Fruit fly (Drosophila melanogaster) whole organism, embryonic: ENCODE measurements around the gene PGAP2.

Experiments used
- C15 ChIP-seq: fragments of 200-800 bp; sonication (Bioruptor generic); IDR thresholded peaks from 3 replicates; pipeline ENCODE4 v1.3.6; 2022; ENCODE audit warnings: missing biosample characterization, missing genetic modification characterization
- CG11085 ChIP-seq: fragments of 200-800 bp; sonication (Bioruptor generic); IDR thresholded peaks from 2 replicates; pipeline ENCODE4 v1.3.6; 2022; ENCODE audit warnings: missing biosample characterization, missing genetic modification characterization
- CG11247 ChIP-seq: fragments of 200-800 bp; sonication (Bioruptor generic); IDR thresholded peaks from 2 replicates; pipeline ENCODE4 v1.3.6; 2022; ENCODE audit warnings: missing biosample characterization, missing genetic modification characterization
- CG11398 ChIP-seq: fragments of 200-800 bp; sonication (Bioruptor generic); optimal IDR thresholded peaks from 2 replicates; lab custom pipeline; 2016; ENCODE audit warnings: missing biosample characterization, missing genetic modification characterization
- CG12155 ChIP-seq: fragments of 200-800 bp; sonication (Bioruptor generic); optimal IDR thresholded peaks from 3 replicates; lab custom pipeline; 2016; ENCODE audit warnings: missing biosample characterization, missing genetic modification characterization
- CG1233 ChIP-seq: fragments of 200-800 bp; sonication (Bioruptor generic); optimal IDR thresholded peaks from 4 replicates; lab custom pipeline; 2018; ENCODE audit warnings: missing biosample characterization, mild to moderate bottlenecking, missing genetic modification characterization
- CG14014 ChIP-seq: fragments of 200-800 bp; sonication (Bioruptor generic); IDR thresholded peaks from 2 replicates; pipeline ENCODE4 v1.3.6; 2022; ENCODE audit warnings: missing biosample characterization, missing genetic modification characterization
- CG1529 ChIP-seq: fragments of 200-800 bp; sonication (Bioruptor generic); optimal IDR thresholded peaks from 3 replicates; lab custom pipeline; 2018; ENCODE audit warnings: missing biosample characterization, missing genetic modification characterization
- CG17802 ChIP-seq: fragments of 200-800 bp; sonication (Bioruptor generic); optimal IDR thresholded peaks from 2 replicates; lab custom pipeline; 2018; ENCODE audit warnings: missing biosample characterization, mild to moderate bottlenecking, missing genetic modification characterization, moderate library complexity
- CG17829 ChIP-seq: fragments of 200-800 bp; optimal IDR thresholded peaks from 2 replicates; lab custom pipeline; 2019; ENCODE audit warnings: missing biosample characterization, mild to moderate bottlenecking, missing genetic modification characterization, moderate library complexity
- CG2889 ChIP-seq: fragments of 200-800 bp; sonication (Bioruptor generic); IDR thresholded peaks from 3 replicates; pipeline ENCODE4 v1.3.6; 2022; ENCODE audit warnings: missing biosample characterization, missing genetic modification characterization
- CG30020 ChIP-seq: fragments of 200-800 bp; optimal IDR thresholded peaks from 2 replicates; lab custom pipeline; 2019; ENCODE audit warnings: missing biosample characterization, mild to moderate bottlenecking, missing genetic modification characterization, moderate library complexity
- CG31388 ChIP-seq: fragments of 200-800 bp; sonication (Bioruptor generic); optimal IDR thresholded peaks from 2 replicates; lab custom pipeline; 2016; ENCODE audit warnings: missing biosample characterization, missing genetic modification characterization
- CG32532 ChIP-seq: fragments of 200-800 bp; sonication (Bioruptor generic); IDR thresholded peaks from 2 replicates; pipeline ENCODE4 v1.3.6; 2022; ENCODE audit warnings: missing biosample characterization, missing genetic modification characterization
- CG32772 ChIP-seq: fragments of 200-800 bp; sonication (Bioruptor generic); IDR thresholded peaks from 2 replicates; pipeline ENCODE4 v1.3.6; 2022; ENCODE audit warnings: missing biosample characterization, missing genetic modification characterization
- CG34376 ChIP-seq: fragments of 200-800 bp; sonication (Bioruptor generic); optimal IDR thresholded peaks from 2 replicates; lab custom pipeline; 2018; ENCODE audit warnings: missing biosample characterization, mild to moderate bottlenecking, missing genetic modification characterization
- CG6689 ChIP-seq: fragments of 200-800 bp; sonication (Bioruptor generic); IDR thresholded peaks from 2 replicates; pipeline ENCODE4 v1.3.6; 2022; ENCODE audit warnings: missing biosample characterization, missing genetic modification characterization
- CG9932 ChIP-seq: fragments of 200-800 bp; sonication (Bioruptor generic); IDR thresholded peaks from 2 replicates; pipeline ENCODE4 v1.3.6; 2022; ENCODE audit warnings: missing biosample characterization, missing genetic modification characterization
- Dad ChIP-seq: fragments of 200-800 bp; sonication (Bioruptor generic); optimal IDR thresholded peaks from 3 replicates; lab custom pipeline; 2016; ENCODE audit warnings: missing biosample characterization, missing genetic modification characterization
- Dip2 ChIP-seq: fragments of 200-800 bp; sonication (Bioruptor generic); IDR thresholded peaks from 2 replicates; pipeline ENCODE4 v1.3.6; 2022; ENCODE audit warnings: missing biosample characterization, missing genetic modification characterization
- E2f1 ChIP-seq: fragments of 200-800 bp; sonication (Bioruptor generic); IDR thresholded peaks from 2 replicates; pipeline ENCODE4 v1.3.6; 2022; ENCODE audit warnings: missing biosample characterization, missing genetic modification characterization
- ERR ChIP-seq: fragments of 200-800 bp; sonication (Bioruptor generic); optimal IDR thresholded peaks from 2 replicates; lab custom pipeline; 2016; ENCODE audit warnings: missing biosample characterization, missing genetic modification characterization
- Ets65A ChIP-seq: fragments of 200-800 bp; sonication (Bioruptor generic); peaks from one replicate; lab custom pipeline; 2016; ENCODE audit warnings: missing biosample characterization, missing genetic modification characterization
- Ets97D ChIP-seq: fragments of 200-800 bp; sonication (Bioruptor generic); optimal IDR thresholded peaks from 3 replicates; lab custom pipeline; 2016; ENCODE audit warnings: missing biosample characterization, missing genetic modification characterization
- GATAe ChIP-seq: fragments of 200-800 bp; sonication (Bioruptor generic); conservative IDR thresholded peaks from 2 replicates; pipeline ENCODE4 v1.3.6; 2022; ENCODE audit warnings: missing biosample characterization, missing genetic modification characterization
- Hmx ChIP-seq: fragments of 200-800 bp; sonication (Bioruptor generic); optimal IDR thresholded peaks from 2 replicates; lab custom pipeline; 2016; ENCODE audit warnings: missing biosample characterization, missing genetic modification characterization
- Lim3 ChIP-seq: fragments of 200-800 bp; sonication (Bioruptor generic); IDR thresholded peaks from 2 replicates; pipeline ENCODE4 v1.3.6; 2022; ENCODE audit warnings: missing biosample characterization, missing genetic modification characterization
- NC2α ChIP-seq: fragments of 200-800 bp; sonication (Bioruptor generic); optimal IDR thresholded peaks from 2 replicates; lab custom pipeline; 2016; ENCODE audit warnings: missing biosample characterization, missing genetic modification characterization
- Nf-YB ChIP-seq: fragments of 200-800 bp; sonication (Bioruptor generic); optimal IDR thresholded peaks from 3 replicates; lab custom pipeline; 2019; ENCODE audit warnings: missing biosample characterization, mild to moderate bottlenecking, missing genetic modification characterization, moderate library complexity
- Optix ChIP-seq: fragments of 200-800 bp; sonication (Bioruptor generic); IDR thresholded peaks from 3 replicates; pipeline ENCODE4 v1.3.6; 2022; ENCODE audit warnings: missing biosample characterization, missing genetic modification characterization
- Rfx ChIP-seq: fragments of 200-800 bp; sonication (Bioruptor generic); IDR thresholded peaks from 2 replicates; pipeline ENCODE4 v1.3.6; 2022; ENCODE audit warnings: missing biosample characterization, missing genetic modification characterization
- Side ChIP-seq: fragments of 200-800 bp; sonication (Bioruptor generic); optimal IDR thresholded peaks from 2 replicates; lab custom pipeline; 2016; ENCODE audit warnings: missing biosample characterization, missing genetic modification characterization
- Usf ChIP-seq: fragments of 200-800 bp; sonication (Bioruptor generic); optimal IDR thresholded peaks from 2 replicates; lab custom pipeline; 2017; ENCODE audit warnings: missing genotype, missing biosample characterization, missing genetic modification characterization
- bcd ChIP-seq: fragments of 200-800 bp; sonication (Bioruptor generic); optimal IDR thresholded peaks from 2 replicates; lab custom pipeline; 2017; ENCODE audit warnings: missing biosample characterization, mild to moderate bottlenecking, missing genetic modification characterization
- bigmax ChIP-seq: fragments of 200-800 bp; sonication (Bioruptor generic); optimal IDR thresholded peaks from 2 replicates; lab custom pipeline; 2018; ENCODE audit warnings: missing biosample characterization, mild to moderate bottlenecking, missing genetic modification characterization
- crol ChIP-seq: fragments of 200-800 bp; sonication (Bioruptor generic); IDR thresholded peaks from 2 replicates; pipeline ENCODE4 v1.3.6; 2022; ENCODE audit warnings: missing biosample characterization, missing genetic modification characterization
- dan ChIP-seq: fragments of 200-800 bp; sonication (Bioruptor generic); IDR thresholded peaks from 2 replicates; pipeline ENCODE4 v1.3.6; 2022; ENCODE audit warnings: missing biosample characterization, missing genetic modification characterization
- eyg ChIP-seq: fragments of 200-800 bp; sonication (Bioruptor generic); optimal IDR thresholded peaks from 3 replicates; lab custom pipeline; 2016; ENCODE audit warnings: missing biosample characterization, missing genetic modification characterization
- ind ChIP-seq: fragments of 200-800 bp; sonication (Bioruptor generic); optimal IDR thresholded peaks from 3 replicates; lab custom pipeline; 2016; ENCODE audit warnings: missing biosample characterization, missing genetic modification characterization
- insv ChIP-seq, 2 experiments: fragments of 200-800 bp; sonication (Bioruptor generic); optimal IDR thresholded peaks; 3 replicates each; lab custom pipeline; 2016 to 2018; ENCODE audit warnings: missing biosample characterization in 2 of 2, missing genetic modification characterization in 2 of 2
- ken ChIP-seq: fragments of 200-800 bp; sonication (Bioruptor generic); IDR thresholded peaks from 3 replicates; pipeline ENCODE4 v1.3.6; 2022; ENCODE audit warnings: missing biosample characterization, missing genetic modification characterization
- klu ChIP-seq: fragments of 200-800 bp; sonication (Bioruptor generic); IDR thresholded peaks from 2 replicates; pipeline ENCODE4 v1.3.6; 2022; ENCODE audit warnings: missing biosample characterization, missing genetic modification characterization
- lov ChIP-seq, 2 experiments: fragments of 200-800 bp in 1 of 2; fragments of >200 bp in 1 of 2; sonication (Bioruptor generic) in 1 of 2; IDR thresholded peaks in 1 of 2; optimal IDR thresholded peaks in 1 of 2; 2 replicates in 1 of 2; 3 replicates in 1 of 2; pipeline versions ENCODE4 v1.3.6 to Lab custom; 2017 to 2022; ENCODE audit warnings: missing biosample characterization in 1 of 2, missing genetic modification characterization in 1 of 2
- nerfin-1 ChIP-seq: fragments of 200-800 bp; sonication (Bioruptor generic); optimal IDR thresholded peaks from 3 replicates; lab custom pipeline; 2019; ENCODE audit warnings: missing biosample characterization, mild to moderate bottlenecking, missing genetic modification characterization, moderate library complexity
- nmo ChIP-seq: fragments of 200-800 bp; sonication (Bioruptor generic); optimal IDR thresholded peaks from 2 replicates; lab custom pipeline; 2018; ENCODE audit warnings: missing biosample characterization, mild to moderate bottlenecking, missing genetic modification characterization, moderate library complexity
- oc ChIP-seq: fragments of 200-800 bp; sonication (Bioruptor generic); optimal IDR thresholded peaks from 2 replicates; lab custom pipeline; 2018; ENCODE audit warnings: missing biosample characterization, mild to moderate bottlenecking, missing genetic modification characterization, moderate library complexity
- onecut ChIP-seq: fragments of 200-800 bp; sonication (Bioruptor generic); IDR thresholded peaks from 2 replicates; pipeline ENCODE4 v1.3.6; 2022; ENCODE audit warnings: missing biosample characterization, missing genetic modification characterization
- pzg ChIP-seq: fragments of 200-800 bp; sonication (Bioruptor generic); optimal IDR thresholded peaks from 3 replicates; lab custom pipeline; 2018; ENCODE audit warnings: missing biosample characterization, mild to moderate bottlenecking, missing genetic modification characterization, moderate library complexity
- sens ChIP-seq: fragments of 200-800 bp; sonication (Bioruptor generic); peaks from one replicate; lab custom pipeline; 2016; ENCODE audit warnings: missing biosample characterization, missing genetic modification characterization
- tap ChIP-seq: fragments of 200-800 bp; optimal IDR thresholded peaks from 3 replicates; lab custom pipeline; 2019; ENCODE audit warnings: missing biosample characterization, mild to moderate bottlenecking, missing genetic modification characterization, moderate library complexity
- tio ChIP-seq: fragments of 200-800 bp; sonication (Bioruptor generic); optimal IDR thresholded peaks from 2 replicates; lab custom pipeline; 2017; ENCODE audit warnings: missing biosample characterization, missing genetic modification characterization, inconsistent platforms
- zfh2 ChIP-seq: fragments of 200-800 bp; sonication (Bioruptor generic); optimal IDR thresholded peaks from 2 replicates; lab custom pipeline; 2016; ENCODE audit warnings: missing biosample characterization, missing genetic modification characterization

The PGAP2 gene

dm6 chr2L:842873-843272 lies 23.6 kb upstream of the PGAP2 start:
- no peak for TF ChIP-seq nmo (GFP tag; lab: Kevin White, UChicago)
- no peak for TF ChIP-seq Ets65A (GFP tag; lab: Kevin White, UChicago)
- TF ChIP-seq onecut (GFP tag; lab: Robert Waterston, UW), result no peak
- no peak for TF ChIP-seq CG32532 (GFP tag; lab: Robert Waterston, UW)
- TF ChIP-seq tap (tag; lab: Kevin White, UChicago), result no peak
- no peak for TF ChIP-seq klu (GFP tag; lab: Robert Waterston, UW)
- TF ChIP-seq sens, result no peak
- TF ChIP-seq CG2889 (GFP tag; lab: Robert Waterston, UW), result no peak
- no peak for TF ChIP-seq oc (tag; lab: Kevin White, UChicago)
- no peak for TF ChIP-seq CG34376
- no peak for TF ChIP-seq Hmx
- no peak for TF ChIP-seq insv (GFP tag; optimal IDR thresholded peaks at IDR 0.05; lab: Kevin White, UChicago)
- TF ChIP-seq ken, result no peak

dm6 chr2L:841708-842107 lies 22.4 kb upstream of the PGAP2 start:
- TF ChIP-seq dan, result no peak
- no peak for TF ChIP-seq CG17802
- TF ChIP-seq Nf-YB (GFP tag; lab: Kevin White, UChicago), result peak; percentile 34
- TF ChIP-seq Rfx (GFP tag; lab: Robert Waterston, UW), result peak; percentile 94
- TF ChIP-seq ind, result peak; percentile 70
- peak; percentile 63 for TF ChIP-seq CG17829 (tag; lab: Kevin White, UChicago)
- TF ChIP-seq CG1233 (GFP tag; lab: Kevin White, UChicago), result peak; percentile 57
- TF ChIP-seq nerfin-1 (tag; lab: Kevin White, UChicago), result no peak
- no peak for TF ChIP-seq CG30020 (tag; lab: Kevin White, UChicago)
- no peak for TF ChIP-seq Hmx
- peak; percentile 74 for TF ChIP-seq tio (GFP tag; lab: Kevin White, UChicago)
- TF ChIP-seq zfh2, result peak; percentile 71
- TF ChIP-seq crol, result 0 out of 2 replicates have a peak, but pooled peaks have one; percentile 11
- peak; percentile 70 for TF ChIP-seq CG12155 (GFP tag; lab: Kevin White, UChicago)
- no peak for TF ChIP-seq pzg (GFP tag; lab: Kevin White, UChicago)
- TF ChIP-seq Usf, result peak; percentile 44
- TF ChIP-seq eyg (GFP tag; lab: Kevin White, UChicago), result peak; percentile 17
- no peak; the same call in 1 of the 2 replicates for TF ChIP-seq GATAe (GFP tag; lab: Robert Waterston, UW)
- peak; percentile 94 for TF ChIP-seq CG9932 (GFP tag; lab: Robert Waterston, UW)
- TF ChIP-seq CG6689 (GFP tag; lab: Robert Waterston, UW), result peak; percentile 71
- TF ChIP-seq CG14014 (GFP tag; lab: Robert Waterston, UW), result peak; percentile 88
- TF ChIP-seq lov (optimal IDR thresholded peaks at IDR 0.05; lab: Kevin White, UChicago), result no peak
- TF ChIP-seq lov (GFP tag; IDR thresholded peaks at IDR 0.05; lab: Robert Waterston, UW), result peak; percentile 72; the same call in 1 of the 3 replicates
- peak; percentile 14 for TF ChIP-seq Ets97D
- peak; percentile 79 for TF ChIP-seq E2f1 (GFP tag; lab: Robert Waterston, UW)
- no peak for TF ChIP-seq Dip2
- peak; percentile 75 for TF ChIP-seq bcd
- TF ChIP-seq CG11085 (GFP tag; lab: Robert Waterston, UW), result peak; percentile 78
- no peak for TF ChIP-seq Side
- TF ChIP-seq CG32772, result peak; percentile 77
- TF ChIP-seq Lim3 (GFP tag; lab: Robert Waterston, UW), result peak; percentile 52; the same call in 1 of the 2 replicates
- TF ChIP-seq NC2α, result no peak
- peak; percentile 66; the same call in 2 of the 3 replicates for TF ChIP-seq C15 (GFP tag; lab: Robert Waterston, UW)
- TF ChIP-seq CG11398 (GFP tag; lab: Kevin White, UChicago), result no peak
- no peak for TF ChIP-seq CG31388 (GFP tag; lab: Kevin White, UChicago)
- no peak for TF ChIP-seq Dad (GFP tag; lab: Kevin White, UChicago)
- TF ChIP-seq ERR (GFP tag; lab: Kevin White, UChicago), result no peak
- peak; percentile 59; the same call in 1 of the 3 replicates for TF ChIP-seq Optix (GFP tag; lab: Robert Waterston, UW)
- no peak for TF ChIP-seq bigmax
- TF ChIP-seq CG1529 (GFP tag; lab: Kevin White, UChicago), result peak; percentile 23
- peak; percentile 82 for TF ChIP-seq CG11247 (GFP tag; lab: Robert Waterston, UW)
